Fruit fly (Drosophila melanogaster): ENCODE data around the gene CG42831.

The CG42831 gene

DNA sequence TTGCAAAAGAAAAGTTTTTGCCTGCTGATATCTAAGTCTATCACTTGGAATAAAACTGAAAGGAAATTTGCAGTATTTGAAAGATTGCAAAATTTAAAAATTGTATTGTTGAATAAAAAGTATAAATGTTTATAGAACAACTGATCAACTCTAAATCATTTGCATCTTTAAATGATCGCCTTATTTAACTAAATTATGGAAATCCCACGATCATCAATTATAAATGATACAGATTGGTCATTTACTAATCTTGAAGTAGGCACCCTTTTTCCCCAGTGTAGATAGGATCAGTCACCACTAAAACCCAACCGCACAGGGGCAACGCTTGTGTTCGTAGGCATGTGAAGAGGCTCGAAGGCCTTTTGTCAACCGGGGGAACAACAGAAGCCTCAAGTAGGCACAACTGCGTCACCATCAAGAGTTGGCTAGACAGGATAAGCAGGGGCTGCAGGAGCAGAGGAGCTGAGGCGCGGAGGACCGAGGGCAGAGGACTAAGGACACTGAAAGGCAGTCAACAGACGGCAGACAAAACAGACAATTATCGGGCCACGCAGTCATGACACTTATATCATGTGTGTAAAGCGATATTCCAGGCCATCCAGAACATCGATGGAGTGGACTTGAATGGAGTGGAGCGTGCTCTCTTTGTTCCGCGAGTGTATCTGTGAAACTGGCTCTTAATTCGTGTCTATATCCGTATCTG is 33.3 kb downstream of the CG42831 start:
- TF ChIP-seq CG14655 (GFP tag; optimal IDR thresholded peaks at IDR 0.05) (peak; percentile 49), CG12605 (GFP tag; IDR thresholded peaks at IDR 0.05) (no peak), CG8159 (tag; optimal IDR thresholded peaks at IDR 0.05) (peak; percentile 68), CG8301 (tag; optimal IDR thresholded peaks at IDR 0.05) (peak; percentile 4), CG15710 (tag; optimal IDR thresholded peaks at IDR 0.05) (peak; percentile 68), CG34367 (tag; optimal IDR thresholded peaks at IDR 0.05) (peak; percentile 40), CG4496 (GFP tag; IDR thresholded peaks at IDR 0.05) (0 out of 3 replicates have a peak, but pooled peaks have one; percentile 11), CG10348 (GFP tag; IDR thresholded peaks at IDR 0.05) (no peak), gl (tag; optimal IDR thresholded peaks at IDR 0.05) (no peak), Pif1A (GFP tag; optimal IDR thresholded peaks at IDR 0.05) (peak; percentile 38), EcR (GFP tag; optimal IDR thresholded peaks at IDR 0.05) (peak; percentile 52), rn (GFP tag; IDR thresholded peaks at IDR 0.05) (no peak), CG9948 (tag; optimal IDR thresholded peaks at IDR 0.05) (peak; percentile 51), fd96Ca (GFP tag; IDR thresholded peaks at IDR 0.05) (no peak), Snoo (tag; optimal IDR thresholded peaks at IDR 0.05) (no peak), D1 (tag; optimal IDR thresholded peaks at IDR 0.05) (peak; percentile 40), CG32121 (GFP tag; IDR thresholded peaks at IDR 0.05) (no peak), Pif1B (GFP tag; optimal IDR thresholded peaks at IDR 0.05) (peak; percentile 17), CG17806 (tag; optimal IDR thresholded peaks at IDR 0.05) (peak; percentile 59)

DNA sequence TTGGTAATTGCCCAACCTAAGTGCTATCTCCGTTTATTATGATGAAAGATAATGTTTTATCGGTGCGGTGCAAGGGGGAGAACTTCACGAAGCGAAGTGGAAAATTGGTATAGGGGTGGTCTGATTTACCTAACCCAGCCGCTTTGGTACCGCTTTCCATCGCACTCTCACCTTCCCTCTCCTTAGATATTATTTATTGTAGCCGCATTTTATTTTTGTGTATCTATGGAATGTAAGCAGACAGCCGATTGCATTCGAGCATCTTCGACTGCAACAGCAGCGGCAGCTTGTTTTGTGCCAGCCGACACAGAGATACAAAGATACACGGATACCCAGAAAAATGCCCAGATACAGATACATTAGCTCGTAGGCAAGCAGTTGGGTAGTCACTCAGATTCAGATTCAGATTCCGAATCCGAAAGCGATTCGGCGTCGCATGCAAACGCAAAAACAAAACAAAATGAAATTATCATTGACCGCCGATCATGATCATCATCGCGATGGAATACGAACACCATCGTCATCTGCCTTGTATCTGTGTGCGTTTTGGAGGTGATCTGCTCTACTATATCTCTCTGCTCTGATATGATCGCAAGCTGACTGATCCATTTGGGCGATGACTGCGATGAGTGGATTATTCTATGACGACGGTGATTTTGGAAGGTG is 34.2 kb downstream of the CG42831 start:
- TF ChIP-seq CG15710 (tag; optimal IDR thresholded peaks at IDR 0.05), result no peak
- TF ChIP-seq CG13204 (GFP tag; optimal IDR thresholded peaks at IDR 0.05), result no peak
- no peak for TF ChIP-seq EcR (GFP tag; optimal IDR thresholded peaks at IDR 0.05)
- TF ChIP-seq Ets98B (GFP tag; IDR thresholded peaks at IDR 0.05), result no peak
- 0 out of 2 replicates have a peak, but pooled peaks have one; percentile 29 for TF ChIP-seq CG32121 (GFP tag; IDR thresholded peaks at IDR 0.05)

DNA sequence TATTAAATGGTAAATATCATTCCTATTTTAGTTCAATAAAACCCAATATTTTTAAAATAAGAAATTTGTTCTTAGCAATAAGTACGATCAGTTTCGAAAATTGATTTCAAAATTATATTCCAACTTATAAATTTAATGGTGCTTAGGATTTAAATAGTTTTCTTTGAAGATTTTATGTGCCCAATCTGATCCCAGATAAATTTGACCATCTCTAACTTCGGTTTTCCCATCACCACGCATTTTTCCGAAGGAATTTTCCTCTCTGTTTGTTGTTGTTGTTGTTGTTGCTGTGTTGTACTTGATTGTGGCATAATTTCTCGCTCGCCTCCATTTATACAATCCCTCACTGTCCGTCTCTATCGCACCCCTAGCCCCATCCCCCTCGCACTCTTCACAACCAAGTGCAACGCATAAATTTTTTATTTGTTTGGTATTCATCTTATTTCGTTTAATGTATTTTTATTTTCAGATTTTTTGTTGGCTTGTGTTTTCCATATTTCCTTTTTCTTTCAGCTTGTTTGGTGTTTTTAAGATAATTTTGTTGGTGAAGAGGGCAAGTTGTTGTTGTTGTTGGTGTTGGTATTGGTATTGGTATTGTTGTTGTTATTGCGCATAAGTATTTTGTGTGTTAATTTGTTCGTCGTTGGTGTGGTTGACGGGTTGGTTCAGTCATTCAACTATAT is 35.1 kb downstream of the CG42831 start:
- TF ChIP-seq Pif1B (GFP tag; optimal IDR thresholded peaks at IDR 0.05) (no peak), EcR (GFP tag; optimal IDR thresholded peaks at IDR 0.05) (peak; percentile 40), Ets98B (GFP tag; IDR thresholded peaks at IDR 0.05) (no peak), CG17806 (tag; optimal IDR thresholded peaks at IDR 0.05) (peak; percentile 32), CG32121 (GFP tag; IDR thresholded peaks at IDR 0.05) (peak; percentile 48; the same call in 1 of the 2 replicates), gl (tag; optimal IDR thresholded peaks at IDR 0.05) (no peak), CG15710 (tag; optimal IDR thresholded peaks at IDR 0.05) (no peak), CG34367 (tag; optimal IDR thresholded peaks at IDR 0.05) (no peak), Pif1A (GFP tag; optimal IDR thresholded peaks at IDR 0.05) (no peak), CG4496 (GFP tag; IDR thresholded peaks at IDR 0.05) (0 out of 3 replicates have a peak, but pooled peaks have one; percentile 7), CG10348 (GFP tag; IDR thresholded peaks at IDR 0.05) (no peak), Snoo (tag; optimal IDR thresholded peaks at IDR 0.05) (no peak), CG12605 (GFP tag; IDR thresholded peaks at IDR 0.05) (no peak), fd96Ca (GFP tag; IDR thresholded peaks at IDR 0.05) (peak; percentile 19; the same call in 1 of the 3 replicates), CG9948 (tag; optimal IDR thresholded peaks at IDR 0.05) (no peak), rn (GFP tag; IDR thresholded peaks at IDR 0.05) (no peak), CG13204 (GFP tag; optimal IDR thresholded peaks at IDR 0.05) (no peak), CG14655 (GFP tag; optimal IDR thresholded peaks at IDR 0.05) (no peak), CG8159 (tag; optimal IDR thresholded peaks at IDR 0.05) (no peak), CG8301 (tag; optimal IDR thresholded peaks at IDR 0.05) (no peak), D1 (tag; optimal IDR thresholded peaks at IDR 0.05) (no peak)

DNA sequence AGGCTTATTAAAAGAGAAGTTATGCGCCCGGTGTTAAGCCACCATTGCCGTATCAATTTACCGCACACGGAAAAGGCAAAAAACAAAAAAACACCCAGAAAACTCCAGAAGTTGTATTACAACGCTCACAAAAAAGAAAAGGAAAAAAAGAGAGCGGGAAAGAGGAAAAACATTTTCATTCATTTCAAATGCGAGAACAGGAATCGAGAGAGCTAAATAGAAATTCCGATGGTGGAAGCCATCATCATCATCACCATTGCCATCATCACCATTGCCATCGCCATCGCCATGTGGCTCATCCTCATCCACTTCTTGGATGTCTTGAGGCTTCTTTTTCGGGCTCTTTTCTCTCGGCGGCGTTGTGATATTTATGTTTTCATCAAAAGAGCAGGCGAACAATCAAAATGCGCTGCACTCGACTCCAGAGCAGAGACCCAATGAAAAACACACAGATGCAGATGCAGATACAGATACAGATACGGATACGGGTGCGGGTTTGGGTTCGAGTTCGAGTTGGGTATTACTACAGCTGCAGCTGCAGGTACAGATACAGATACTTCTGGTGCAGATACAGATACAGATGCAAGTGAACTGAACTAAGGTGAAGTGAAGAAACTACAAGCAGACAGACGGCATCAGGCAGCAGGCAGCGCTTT is 36.6 kb downstream of the CG42831 start:
- no peak for TF ChIP-seq CG9948 (tag; optimal IDR thresholded peaks at IDR 0.05)
- no peak for TF ChIP-seq D1 (tag; optimal IDR thresholded peaks at IDR 0.05)
- TF ChIP-seq Snoo (tag; optimal IDR thresholded peaks at IDR 0.05), result no peak
- no peak for TF ChIP-seq CG34367 (tag; optimal IDR thresholded peaks at IDR 0.05)
- TF ChIP-seq CG12605 (GFP tag; IDR thresholded peaks at IDR 0.05), result no peak; the same call in 1 of the 2 replicates
- TF ChIP-seq CG14655 (GFP tag; optimal IDR thresholded peaks at IDR 0.05), result no peak
- TF ChIP-seq CG17806 (tag; optimal IDR thresholded peaks at IDR 0.05), result no peak
- TF ChIP-seq gl (tag; optimal IDR thresholded peaks at IDR 0.05), result peak; percentile 23
- peak; percentile 91 for TF ChIP-seq EcR (GFP tag; optimal IDR thresholded peaks at IDR 0.05)
- TF ChIP-seq fd96Ca (GFP tag; IDR thresholded peaks at IDR 0.05), result 0 out of 3 replicates have a peak, but pooled peaks have one; percentile 21
- TF ChIP-seq CG13204 (GFP tag; optimal IDR thresholded peaks at IDR 0.05), result peak; percentile 14
- TF ChIP-seq rn (GFP tag; IDR thresholded peaks at IDR 0.05), result no peak
- TF ChIP-seq Pif1A (GFP tag; optimal IDR thresholded peaks at IDR 0.05), result no peak
- TF ChIP-seq Ets98B (GFP tag; IDR thresholded peaks at IDR 0.05), result no peak
- no peak for TF ChIP-seq CG8159 (tag; optimal IDR thresholded peaks at IDR 0.05)
- TF ChIP-seq CG15710 (tag; optimal IDR thresholded peaks at IDR 0.05), result no peak
- TF ChIP-seq CG8301 (tag; optimal IDR thresholded peaks at IDR 0.05), result no peak

All from whole organism, pupa.